Worm (Caenorhabditis elegans) whole organism, mixed stage, embryonic: ENCODE data around the gene atf-6.

Experiments
- hlh-1 ChIP-seq: fragments of 150-350 bp; optimal IDR thresholded peaks from 2 replicates; lab custom pipeline; 2014; ENCODE audit warnings: missing biosample characterization, missing genetic modification reagents, missing genetic modification characterization
- lin-32 ChIP-seq: fragments of 200-800 bp; sonication (Bioruptor generic); optimal IDR thresholded peaks from 2 replicates; lab custom pipeline; 2018; ENCODE audit warnings: mild to moderate bottlenecking, missing genetic modification characterization, missing compliant biosample characterization
- lsy-2 ChIP-seq: fragments of 150-350 bp; optimal IDR thresholded peaks from 2 replicates; lab custom pipeline; 2014; ENCODE audit warnings: missing biosample characterization, missing genetic modification characterization

- TF ChIP-seq lsy-2 (tag; lab: Kevin White, UChicago) (no peak), hlh-1 (no peak), lin-32 (GFP tag; lab: Kevin White, UChicago) (no peak)
Observed at ce11 chrX:12523071-12523483, 42.3 kb downstream of the atf-6 start.
